Worm (Caenorhabditis elegans) whole organism, L1 larva: ENCODE data around the gene mrg-1.
A peak's percentile ranks its signal among the peaks of the same experiment; 100 is the strongest.

Source experiments
- C16A3.4 ChIP-seq: fragments of 150-350 bp; optimal IDR thresholded peaks from 2 replicates; lab custom pipeline; 2014; ENCODE audit warnings: missing biosample characterization, missing genetic modification characterization
- F16B12.6 ChIP-seq: fragments of 150-350 bp; optimal IDR thresholded peaks from 2 replicates; lab custom pipeline; 2014; ENCODE audit warnings: missing biosample characterization, missing genetic modification characterization
- aha-1 ChIP-seq: fragments of 150-350 bp; optimal IDR thresholded peaks from 2 replicates; lab custom pipeline; 2014; ENCODE audit warnings: missing biosample characterization, missing genetic modification characterization
- aly-2 ChIP-seq: fragments of 150-350 bp; optimal IDR thresholded peaks from 2 replicates; lab custom pipeline; 2014; ENCODE audit warnings: missing biosample characterization, missing genetic modification characterization
- blmp-1 ChIP-seq: fragments of 150-350 bp; optimal IDR thresholded peaks from 2 replicates; lab custom pipeline; 2014; ENCODE audit warnings: missing biosample characterization, missing genetic modification characterization
- ceh-63 ChIP-seq: fragments of 200-800 bp; sonication (Bioruptor generic); optimal IDR thresholded peaks from 2 replicates; lab custom pipeline; 2018; ENCODE audit warnings: mild to moderate bottlenecking, missing genetic modification characterization, missing compliant biosample characterization
- ceh-8 ChIP-seq: fragments of 200-800 bp; sonication (Bioruptor generic); optimal IDR thresholded peaks from 2 replicates; lab custom pipeline; 2018; ENCODE audit warnings: mild to moderate bottlenecking, missing genetic modification characterization, moderate library complexity, missing compliant biosample characterization
- ceh-88 ChIP-seq: fragments of 200-800 bp; sonication (Bioruptor generic); IDR thresholded peaks from 2 replicates; pipeline ENCODE4 v1.3.6; 2022; ENCODE audit warnings: missing genetic modification characterization, missing compliant biosample characterization
- ceh-90 ChIP-seq: sonication (generic microtip); optimal IDR thresholded peaks from 2 replicates; lab custom pipeline; 2016; ENCODE audit warnings: missing genetic modification characterization, missing compliant biosample characterization
- ces-1 ChIP-seq: fragments of 150-350 bp; optimal IDR thresholded peaks from 2 replicates; lab custom pipeline; 2014; ENCODE audit warnings: missing biosample characterization, missing genetic modification reagents, missing genetic modification characterization
- dpl-1 ChIP-seq, 3 experiments: fragments of 150-350 bp in 2 of 3; sonication (generic microtip) in 1 of 3; optimal IDR thresholded peaks; 2 replicates each; lab custom pipeline; 2014 to 2017; ENCODE audit warnings: missing biosample characterization in 3 of 3, missing genetic modification characterization in 3 of 3, missing genetic modification reagents in 3 of 3
- dsc-1 ChIP-seq: sonication (generic microtip); optimal IDR thresholded peaks from 2 replicates; lab custom pipeline; 2016; ENCODE audit warnings: mild to moderate bottlenecking, missing genetic modification characterization, missing compliant biosample characterization
- efl-3 ChIP-seq: fragments of 200-800 bp; sonication (Bioruptor generic); optimal IDR thresholded peaks from 2 replicates; lab custom pipeline; 2018; ENCODE audit warnings: mild to moderate bottlenecking, missing genetic modification characterization, missing compliant biosample characterization
- egl-13 ChIP-seq: sonication (generic microtip); optimal IDR thresholded peaks from 2 replicates; lab custom pipeline; 2016; ENCODE audit warnings: missing genotype, missing genetic modification reagents, missing genetic modification characterization, missing compliant biosample characterization
- elt-2 ChIP-seq: sonication (generic microtip); optimal IDR thresholded peaks from 2 replicates; lab custom pipeline; 2016; ENCODE audit warnings: missing genetic modification characterization, mild to moderate bottlenecking, inconsistent platforms, missing compliant biosample characterization, missing genetic modification reagents
- elt-3 ChIP-seq, 6 experiments: fragments of 150-350 bp in 1 of 6; sonication (generic microtip); optimal IDR thresholded peaks; 2 replicates each; lab custom pipeline; 2017 to 2018; ENCODE audit warnings: missing biosample characterization in 6 of 6, missing genetic modification characterization in 6 of 6, inconsistent platforms in 1 of 6
- fkh-4 ChIP-seq: sonication (generic microtip); optimal IDR thresholded peaks from 2 replicates; lab custom pipeline; 2016; ENCODE audit warnings: missing compliant biosample characterization, missing genetic modification characterization, borderline replicate concordance
- fkh-8 ChIP-seq: sonication (generic microtip); optimal IDR thresholded peaks from 2 replicates; lab custom pipeline; 2016; ENCODE audit warnings: mild to moderate bottlenecking, missing genetic modification characterization, missing compliant biosample characterization
- fos-1 ChIP-seq: fragments of 150-350 bp; optimal IDR thresholded peaks from 2 replicates; lab custom pipeline; 2014; ENCODE audit warnings: missing biosample characterization, missing genetic modification characterization
- grh-1 ChIP-seq: fragments of 200-800 bp; sonication (Bioruptor generic); IDR thresholded peaks from 2 replicates; pipeline ENCODE4 v1.3.6; 2022; ENCODE audit warnings: missing genetic modification reagents, missing genetic modification characterization, missing compliant biosample characterization
- hlh-4 ChIP-seq: sonication (generic microtip); optimal IDR thresholded peaks from 2 replicates; lab custom pipeline; 2016; ENCODE audit warnings: mild to moderate bottlenecking, missing genetic modification characterization, missing compliant biosample characterization
- irx-1 ChIP-seq: sonication (generic microtip); optimal IDR thresholded peaks from 2 replicates; lab custom pipeline; 2016; ENCODE audit warnings: missing genetic modification characterization, missing compliant biosample characterization
- isw-1 ChIP-seq: fragments of 200-800 bp; sonication (Bioruptor generic); IDR thresholded peaks from 2 replicates; pipeline ENCODE4 v1.3.6; 2022; ENCODE audit warnings: missing genetic modification characterization, missing compliant biosample characterization
- lin-35 ChIP-seq, 2 experiments: fragments of 150-350 bp; optimal IDR thresholded peaks; 2 replicates each; lab custom pipeline; 2014; ENCODE audit warnings: missing biosample characterization in 2 of 2, missing genetic modification characterization in 2 of 2, missing genetic modification reagents in 2 of 2
- lin-39 ChIP-seq: fragments of 150-350 bp; optimal IDR thresholded peaks from 2 replicates; lab custom pipeline; 2014; ENCODE audit warnings: missing biosample characterization, missing genetic modification reagents, missing genetic modification characterization
- lir-3 ChIP-seq: sonication (generic microtip); optimal IDR thresholded peaks from 2 replicates; lab custom pipeline; 2016; ENCODE audit warnings: mild to moderate bottlenecking, missing genetic modification characterization, moderate library complexity, missing compliant biosample characterization; ENCODE audit not compliant: poor library complexity
- lsy-2 ChIP-seq, 2 experiments: fragments of 150-350 bp; optimal IDR thresholded peaks; 2 replicates each; lab custom pipeline; 2014; ENCODE audit warnings: missing biosample characterization in 2 of 2, missing genetic modification characterization in 2 of 2
- mab-9 ChIP-seq: fragments of 200-800 bp; sonication (Bioruptor generic); IDR thresholded peaks from 2 replicates; pipeline ENCODE4 v1.3.6; 2022; ENCODE audit warnings: missing genetic modification reagents, missing genetic modification characterization, missing compliant biosample characterization
- mef-2 ChIP-seq: fragments of 150-350 bp; optimal IDR thresholded peaks from 2 replicates; lab custom pipeline; 2014; ENCODE audit warnings: missing biosample characterization, missing genetic modification characterization
- nhr-12 ChIP-seq: sonication (generic microtip); optimal IDR thresholded peaks from 2 replicates; lab custom pipeline; 2017; ENCODE audit warnings: missing biosample characterization, missing genetic modification characterization
- nhr-20 ChIP-seq: sonication (generic microtip); optimal IDR thresholded peaks from 2 replicates; lab custom pipeline; 2016; ENCODE audit warnings: mild to moderate bottlenecking, missing genetic modification characterization, missing compliant biosample characterization
- nhr-28 ChIP-seq: fragments of 150-350 bp; optimal IDR thresholded peaks from 2 replicates; lab custom pipeline; 2014; ENCODE audit warnings: missing biosample characterization, missing genetic modification characterization
- nhr-71 ChIP-seq: sonication (generic microtip); optimal IDR thresholded peaks from 2 replicates; lab custom pipeline; 2016; ENCODE audit warnings: mild to moderate bottlenecking, missing genetic modification characterization, moderate library complexity, missing compliant biosample characterization
- nhr-84 ChIP-seq: sonication (generic microtip); optimal IDR thresholded peaks from 2 replicates; lab custom pipeline; 2017; ENCODE audit warnings: missing biosample characterization, missing genetic modification characterization
- nhr-85 ChIP-seq: sonication (generic microtip); peaks from one replicate; lab custom pipeline; 2016; ENCODE audit warnings: missing genetic modification characterization, inconsistent platforms, missing compliant biosample characterization
- nhr-90 ChIP-seq: sonication (generic microtip); optimal IDR thresholded peaks from 2 replicates; lab custom pipeline; 2016; ENCODE audit warnings: mild to moderate bottlenecking, missing genetic modification characterization, missing compliant biosample characterization; ENCODE audit not compliant: poor library complexity
- pag-3 ChIP-seq: sonication (generic microtip); optimal IDR thresholded peaks from 2 replicates; lab custom pipeline; 2017; ENCODE audit warnings: missing genetic modification characterization, mild to moderate bottlenecking, missing compliant biosample characterization, antibody characterized with exemption, borderline replicate concordance; ENCODE audit not compliant: insufficient read depth
- pax-3 ChIP-seq: fragments of 200-800 bp; sonication (Bioruptor generic); optimal IDR thresholded peaks from 2 replicates; lab custom pipeline; 2018; ENCODE audit warnings: mild to moderate bottlenecking, missing genetic modification characterization, moderate library complexity, missing compliant biosample characterization
- pqm-1 ChIP-seq: sonication (generic microtip); optimal IDR thresholded peaks from 3 replicates; lab custom pipeline; 2017; ENCODE audit warnings: missing biosample characterization, missing genetic modification characterization
- snu-23 ChIP-seq: sonication (generic microtip); optimal IDR thresholded peaks from 2 replicates; lab custom pipeline; 2016; ENCODE audit warnings: missing genetic modification characterization, missing compliant biosample characterization
- sox-4 ChIP-seq: sonication (generic microtip); optimal IDR thresholded peaks from 2 replicates; lab custom pipeline; 2016; ENCODE audit warnings: missing genetic modification characterization, missing compliant biosample characterization
- sptf-1 ChIP-seq: fragments of 150-350 bp; optimal IDR thresholded peaks from 2 replicates; lab custom pipeline; 2014; ENCODE audit warnings: missing biosample characterization, missing genetic modification characterization
- swsn-7 ChIP-seq: sonication (generic microtip); optimal IDR thresholded peaks from 2 replicates; lab custom pipeline; 2016; ENCODE audit warnings: missing genetic modification characterization, missing compliant biosample characterization
- tbx-2 ChIP-seq: sonication (generic microtip); optimal IDR thresholded peaks from 2 replicates; lab custom pipeline; 2016; ENCODE audit warnings: missing genetic modification characterization, missing compliant biosample characterization
- tlp-1 ChIP-seq: fragments of 150-350 bp; optimal IDR thresholded peaks from 2 replicates; lab custom pipeline; 2014; ENCODE audit warnings: missing biosample characterization, missing genetic modification characterization
- unc-130 ChIP-seq: fragments of 150-350 bp; optimal IDR thresholded peaks from 2 replicates; lab custom pipeline; 2017; ENCODE audit warnings: missing biosample characterization, missing genetic modification characterization, inconsistent platforms
- unc-86 ChIP-seq: sonication (generic microtip); optimal IDR thresholded peaks from 2 replicates; lab custom pipeline; 2016; ENCODE audit warnings: missing genetic modification characterization, missing compliant biosample characterization
- unc-98 ChIP-seq: fragments of 200-800 bp; sonication (Bioruptor generic); IDR thresholded peaks from 2 replicates; pipeline ENCODE4 v1.3.6; 2022; ENCODE audit warnings: missing genetic modification characterization, missing compliant biosample characterization
- vab-15 ChIP-seq: sonication (generic microtip); optimal IDR thresholded peaks from 2 replicates; lab custom pipeline; 2017; ENCODE audit warnings: missing genotype, mild to moderate bottlenecking, missing genetic modification characterization, missing compliant biosample characterization
- zag-1 ChIP-seq: fragments of 150-350 bp; optimal IDR thresholded peaks from 2 replicates; lab custom pipeline; 2014; ENCODE audit warnings: missing biosample characterization, missing genetic modification characterization
- zip-4 ChIP-seq: fragments of 200-800 bp; sonication (Bioruptor generic); optimal IDR thresholded peaks from 2 replicates; lab custom pipeline; 2018; ENCODE audit warnings: mild to moderate bottlenecking, missing genetic modification characterization, moderate library complexity, missing compliant biosample characterization
- ztf-11 ChIP-seq, 2 experiments: sonication (generic microtip); optimal IDR thresholded peaks; 2 replicates each; lab custom pipeline; 2016 to 2017; ENCODE audit warnings: missing genetic modification characterization in 2 of 2, missing biosample characterization in 1 of 2, missing compliant biosample characterization in 1 of 2

The mrg-1 gene

ce11 chrIII:12874606-12875066 is at the start of gene mrg-1, which contains the start of gene spcs-2:
TSS of gene mrg-1 (minus strand) at chrIII:12874656.
TSS of gene spcs-2 (plus strand) at chrIII:12875031.
- TF ChIP-seq F16B12.6 (tag; lab: Kevin White, UChicago) (peak; percentile 99), ceh-90 (tag; lab: Kevin White, UChicago) (no peak), nhr-90 (tag; lab: Kevin White, UChicago) (peak; percentile 93), ceh-63 (GFP tag; lab: Kevin White, UChicago) (no peak), vab-15 (no peak), zip-4 (GFP tag; lab: Kevin White, UChicago) (peak; percentile 71), ces-1 (GFP tag; lab: Kevin White, UChicago) (no peak), hlh-4 (tag; lab: Kevin White, UChicago) (no peak), elt-2 (peak; percentile 61), nhr-28 (tag; lab: Kevin White, UChicago) (no peak), dsc-1 (tag; lab: Kevin White, UChicago) (peak; percentile 87), nhr-12 (no peak), nhr-84 (tag; lab: Kevin White, UChicago) (no peak), tlp-1 (tag; lab: Kevin White, UChicago) (no peak), fkh-4 (tag; lab: Kevin White, UChicago) (peak; percentile 39), aly-2 (peak; percentile 11), nhr-20 (tag; lab: Kevin White, UChicago) (peak; percentile 89), sptf-1 (tag; lab: Kevin White, UChicago) (no peak), elt-3 (tag; optimal IDR thresholded peaks at IDR 0.05; lab: Kevin White, UChicago) (peak in 3 of 6 experiments; percentile 33 to 62 (median 59)), fkh-8 (peak; percentile 87), lsy-2 (tag; optimal IDR thresholded peaks at IDR 0.05; lab: Kevin White, UChicago) (peak; percentile 91 to 93), ztf-11 (tag; optimal IDR thresholded peaks at IDR 0.05; lab: Kevin White, UChicago) (peak in 1 of 2 experiments; percentile 92), snu-23 (peak; percentile 95), lin-39 (peak; percentile 69), grh-1 (peak; percentile 78), unc-86 (tag; lab: Kevin White, UChicago) (peak; percentile 91), lin-35 (GFP tag; optimal IDR thresholded peaks at IDR 0.05; lab: Kevin White, UChicago) (peak; percentile 85 to 92), C16A3.4 (peak; percentile 93), irx-1 (tag; lab: Kevin White, UChicago) (peak; percentile 69), dpl-1 (GFP tag; optimal IDR thresholded peaks at IDR 0.05; lab: Kevin White, UChicago) (peak; percentile 80 to 89 (median 87)), mef-2 (no peak), lir-3 (peak; percentile 84), tbx-2 (peak; percentile 92), efl-3 (no peak), unc-130 (tag; lab: Kevin White, UChicago) (peak; percentile 86), ceh-8 (GFP tag; lab: Kevin White, UChicago) (peak; percentile 70), pqm-1 (tag; lab: Kevin White, UChicago) (no peak), unc-98 (GFP tag; lab: Robert Waterston, UW) (peak; percentile 45; the same call in 1 of the 2 replicates), swsn-7 (peak; percentile 94), isw-1 (GFP tag; lab: Robert Waterston, UW) (peak; percentile 84), pag-3 (no peak), aha-1 (tag; lab: Kevin White, UChicago) (peak; percentile 26), blmp-1 (tag; lab: Kevin White, UChicago) (no peak), ceh-88 (GFP tag; lab: Robert Waterston, UW) (peak; percentile 66), egl-13 (peak; percentile 76), zag-1 (tag; lab: Kevin White, UChicago) (peak; percentile 33), sox-4 (tag; lab: Kevin White, UChicago) (peak; percentile 78), fos-1 (tag; lab: Kevin White, UChicago) (peak; percentile 83), mab-9 (GFP tag; lab: Robert Waterston, UW) (0 out of 2 replicates have a peak, but pooled peaks have one; percentile 21), nhr-85 (tag; lab: Kevin White, UChicago) (peak; percentile 88), nhr-71 (tag; lab: Kevin White, UChicago) (peak; percentile 94), pax-3 (tag; lab: Kevin White, UChicago) (peak; percentile 58)
